Worm (Caenorhabditis elegans) whole organism, L2 larva: ENCODE results near the gene Y41D4B.6.

Experiments used
- C34F6.9 ChIP-seq: fragments of 150-350 bp; optimal IDR thresholded peaks from 2 replicates; lab custom pipeline; 2014; ENCODE audit warnings: missing biosample characterization, missing genetic modification characterization
- R02D3.7 ChIP-seq: fragments of 150-350 bp; optimal IDR thresholded peaks from 2 replicates; lab custom pipeline; 2014; ENCODE audit warnings: missing biosample characterization, missing genetic modification characterization
- alr-1 ChIP-seq: fragments of 150-350 bp; optimal IDR thresholded peaks from 2 replicates; lab custom pipeline; 2014; ENCODE audit warnings: missing biosample characterization, missing genetic modification characterization
- aly-2 ChIP-seq: fragments of 150-350 bp; optimal IDR thresholded peaks from 2 replicates; lab custom pipeline; 2014; ENCODE audit warnings: missing biosample characterization, missing genetic modification characterization
- dmd-4 ChIP-seq: sonication (generic microtip); optimal IDR thresholded peaks from 2 replicates; lab custom pipeline; 2017; ENCODE audit warnings: missing biosample characterization, missing genetic modification characterization
- lin-13 ChIP-seq: fragments of 150-350 bp; optimal IDR thresholded peaks from 2 replicates; lab custom pipeline; 2014; ENCODE audit warnings: missing biosample characterization, missing genetic modification reagents, missing genetic modification characterization
- lsy-2 ChIP-seq, 2 experiments: fragments of 150-350 bp in 1 of 2; sonication (generic microtip) in 1 of 2; optimal IDR thresholded peaks; 2 replicates each; lab custom pipeline; 2014 to 2017; ENCODE audit warnings: missing biosample characterization in 2 of 2, missing genetic modification characterization in 2 of 2
- mdl-1 ChIP-seq, 2 experiments: fragments of 150-350 bp in 1 of 2; sonication (generic microtip) in 1 of 2; optimal IDR thresholded peaks; 2 replicates each; lab custom pipeline; 2017; ENCODE audit warnings: missing biosample characterization in 2 of 2, missing genetic modification characterization in 2 of 2
- nhr-11 ChIP-seq: fragments of 150-350 bp; optimal IDR thresholded peaks from 2 replicates; lab custom pipeline; 2014; ENCODE audit warnings: missing biosample characterization, missing genetic modification characterization
- nhr-129 ChIP-seq: fragments of 150-350 bp; optimal IDR thresholded peaks from 2 replicates; lab custom pipeline; 2014; ENCODE audit warnings: missing biosample characterization, missing genetic modification characterization
- unc-62 ChIP-seq: fragments of 150-350 bp; optimal IDR thresholded peaks from 2 replicates; lab custom pipeline; 2014; ENCODE audit warnings: missing biosample characterization, missing genetic modification reagents, missing genetic modification characterization

DNA sequence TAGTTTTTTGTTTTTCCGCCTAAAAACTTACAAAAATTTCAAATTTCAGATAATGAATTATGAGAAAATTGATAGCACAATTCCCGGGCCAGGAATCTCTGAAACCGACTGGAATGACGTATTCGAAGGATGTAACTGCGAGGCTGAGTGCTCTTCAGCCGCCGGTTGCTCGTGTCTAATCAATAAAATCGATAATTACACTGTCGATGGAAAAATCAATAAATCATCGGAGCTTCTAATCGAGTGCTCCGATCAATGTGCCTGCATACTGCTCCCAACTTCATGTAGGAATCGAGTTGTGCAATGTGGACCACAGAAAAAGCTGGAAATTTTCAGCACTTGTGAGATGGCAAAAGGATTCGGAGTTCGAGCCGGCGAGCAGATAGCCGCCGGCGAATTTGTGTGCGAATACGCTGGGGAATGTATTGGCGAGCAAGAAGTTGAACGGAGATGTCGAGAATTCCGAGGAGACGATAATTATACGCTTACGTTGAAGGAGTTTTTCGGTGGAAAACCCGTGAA lies 30.5 kb upstream of the Y41D4B.6 start:
- no peak for TF ChIP-seq C34F6.9 (tag; lab: Kevin White, UChicago)
- TF ChIP-seq aly-2 (tag; lab: Kevin White, UChicago): no peak
- no peak for TF ChIP-seq unc-62 (GFP tag; lab: Kevin White, UChicago)
- no peak for TF ChIP-seq nhr-129 (tag; lab: Kevin White, UChicago)
- no peak for TF ChIP-seq alr-1 (tag; lab: Kevin White, UChicago)
- no peak for TF ChIP-seq lsy-2 (tag; optimal IDR thresholded peaks at IDR 0.05; lab: Kevin White, UChicago)
- no peak for TF ChIP-seq nhr-11
- no peak for TF ChIP-seq R02D3.7 (tag; lab: Kevin White, UChicago)
- no peak for TF ChIP-seq lin-13 (GFP tag; lab: Kevin White, UChicago)
- TF ChIP-seq dmd-4 (tag; lab: Kevin White, UChicago): no peak
- no peak for TF ChIP-seq mdl-1 (tag; optimal IDR thresholded peaks at IDR 0.05; lab: Kevin White, UChicago)
